Worm (Caenorhabditis elegans) whole organism, L4 larva: ENCODE data around the gene alg-1.

Experiments
- F26F4.8 ChIP-seq: fragments of 200-800 bp; sonication (Bioruptor generic); conservative IDR thresholded peaks from 2 replicates; pipeline ENCODE4 v1.3.6; 2022; ENCODE audit warnings: missing genetic modification characterization, missing compliant biosample characterization
- F37D6.2 ChIP-seq: sonication (generic microtip); optimal IDR thresholded peaks from 2 replicates; lab custom pipeline; 2016; ENCODE audit warnings: mild to moderate bottlenecking, missing genetic modification characterization, missing compliant biosample characterization
- F49E8.2 ChIP-seq: sonication (generic microtip); optimal IDR thresholded peaks from 2 replicates; lab custom pipeline; 2016; ENCODE audit warnings: missing compliant biosample characterization, mild to moderate bottlenecking, missing genetic modification characterization, borderline replicate concordance
- T20F7.1 ChIP-seq: fragments of 200-800 bp; sonication (Bioruptor generic); optimal IDR thresholded peaks from 2 replicates; lab custom pipeline; 2018; ENCODE audit warnings: mild to moderate bottlenecking, missing genetic modification characterization, missing compliant biosample characterization
- Y48G9A.11 ChIP-seq: fragments of 200-800 bp; sonication (Bioruptor generic); IDR thresholded peaks from 2 replicates; pipeline ENCODE4 v1.3.6; 2022; ENCODE audit warnings: missing genetic modification reagents, missing genetic modification characterization, missing compliant biosample characterization
- Y75B8A.6 ChIP-seq: fragments of 200-800 bp; sonication (Bioruptor generic); IDR thresholded peaks from 2 replicates; pipeline ENCODE4 v1.3.6; 2022; ENCODE audit warnings: missing genetic modification reagents, missing genetic modification characterization, missing compliant biosample characterization
- ZK337.2 ChIP-seq: fragments of 200-800 bp; sonication (Bioruptor generic); IDR thresholded peaks from 2 replicates; pipeline ENCODE4 v1.3.6; 2022; ENCODE audit warnings: missing genetic modification reagents, missing genetic modification characterization, missing compliant biosample characterization
- ZK546.5 ChIP-seq, 2 experiments: sonication (generic microtip); optimal IDR thresholded peaks; 2 replicates each; lab custom pipeline; 2017; ENCODE audit warnings: missing biosample characterization in 2 of 2, missing genetic modification characterization in 2 of 2
- aha-1 ChIP-seq: fragments of 150-350 bp; peaks from one replicate; lab custom pipeline; 2014; ENCODE audit warnings: missing biosample characterization, missing genetic modification characterization
- arid-1 ChIP-seq: fragments of 200-800 bp; sonication (Bioruptor generic); conservative IDR thresholded peaks from 2 replicates; pipeline ENCODE4 v1.3.6; 2022; ENCODE audit warnings: missing genetic modification reagents, missing genetic modification characterization, missing compliant biosample characterization
- ceh-20 ChIP-seq: fragments of 200-800 bp; sonication (Bioruptor generic); IDR thresholded peaks from 2 replicates; pipeline ENCODE4 v1.3.6; 2022; ENCODE audit warnings: missing genetic modification reagents, missing genetic modification characterization, missing compliant biosample characterization
- ceh-28 ChIP-seq: fragments of 150-350 bp; optimal IDR thresholded peaks from 2 replicates; lab custom pipeline; 2014; ENCODE audit warnings: missing biosample characterization, missing genetic modification reagents, missing genetic modification characterization
- ceh-62 ChIP-seq: sonication (generic microtip); optimal IDR thresholded peaks from 2 replicates; lab custom pipeline; 2017; ENCODE audit warnings: missing biosample characterization, missing genetic modification characterization
- ceh-82 ChIP-seq: sonication (generic microtip); optimal IDR thresholded peaks from 2 replicates; lab custom pipeline; 2017; ENCODE audit warnings: missing biosample characterization, missing genetic modification characterization
- cey-2 ChIP-seq: sonication (generic microtip); optimal IDR thresholded peaks from 3 replicates; lab custom pipeline; 2017; ENCODE audit warnings: missing genetic modification characterization, mild to moderate bottlenecking, missing compliant biosample characterization, antibody characterized with exemption, borderline replicate concordance; ENCODE audit not compliant: insufficient read depth
- ctbp-1 ChIP-seq: fragments of 200-800 bp; sonication (Bioruptor generic); IDR thresholded peaks from 2 replicates; pipeline ENCODE4 v1.3.6; 2022; ENCODE audit warnings: missing genetic modification reagents, missing genetic modification characterization, missing compliant biosample characterization
- daf-12 ChIP-seq: fragments of 150-350 bp; optimal IDR thresholded peaks from 2 replicates; lab custom pipeline; 2014; ENCODE audit warnings: missing biosample characterization, missing genetic modification reagents, missing genetic modification characterization
- daf-19 ChIP-seq: fragments of 200-800 bp; sonication (Bioruptor generic); conservative IDR thresholded peaks from 2 replicates; pipeline ENCODE4 v1.3.6; 2022; ENCODE audit warnings: missing genetic modification characterization, missing compliant biosample characterization
- daf-8 ChIP-seq: fragments of 200-800 bp; sonication (Bioruptor generic); IDR thresholded peaks from 2 replicates; pipeline ENCODE4 v1.3.6; 2022; ENCODE audit warnings: missing genetic modification characterization, missing compliant biosample characterization
- dmd-6 ChIP-seq: fragments of 200-800 bp; sonication (Bioruptor generic); IDR thresholded peaks from 2 replicates; pipeline ENCODE4 v1.3.6; 2022; ENCODE audit warnings: missing genetic modification reagents, missing genetic modification characterization, missing compliant biosample characterization
- dmd-9 ChIP-seq: fragments of 200-800 bp; sonication (Bioruptor generic); IDR thresholded peaks from 2 replicates; pipeline ENCODE4 v1.3.6; 2022; ENCODE audit warnings: missing genetic modification reagents, missing genetic modification characterization, missing compliant biosample characterization
- dpl-1 ChIP-seq: fragments of 150-350 bp; optimal IDR thresholded peaks from 2 replicates; lab custom pipeline; 2014; ENCODE audit warnings: missing biosample characterization, missing genetic modification reagents, missing genetic modification characterization
- duxl-1 ChIP-seq: sonication (generic microtip); optimal IDR thresholded peaks from 2 replicates; lab custom pipeline; 2016; ENCODE audit warnings: mild to moderate bottlenecking, missing genetic modification characterization, moderate library complexity, missing compliant biosample characterization; ENCODE audit not compliant: poor library complexity
- dve-1 ChIP-seq: sonication (generic microtip); optimal IDR thresholded peaks from 2 replicates; lab custom pipeline; 2017; ENCODE audit warnings: antibody characterized with exemption, mild to moderate bottlenecking, missing genetic modification characterization, missing compliant biosample characterization; ENCODE audit not compliant: insufficient read depth
- egl-27 ChIP-seq: sonication (generic microtip); optimal IDR thresholded peaks from 3 replicates; lab custom pipeline; 2017; ENCODE audit warnings: missing biosample characterization, missing genetic modification reagents, missing genetic modification characterization
- fkh-10 ChIP-seq: fragments of 150-350 bp; optimal IDR thresholded peaks from 2 replicates; lab custom pipeline; 2014; ENCODE audit warnings: missing biosample characterization, missing genetic modification reagents, missing genetic modification characterization
- fos-1 ChIP-seq: fragments of 150-350 bp; optimal IDR thresholded peaks from 2 replicates; lab custom pipeline; 2014; ENCODE audit warnings: missing biosample characterization, missing genetic modification characterization
- hmg-1.1 ChIP-seq: fragments of 200-800 bp; sonication (Bioruptor generic); IDR thresholded peaks from 2 replicates; pipeline ENCODE4 v1.3.6; 2022; ENCODE audit warnings: missing genetic modification reagents, missing genetic modification characterization, missing compliant biosample characterization
- jun-1 ChIP-seq: fragments of 150-350 bp; optimal IDR thresholded peaks from 2 replicates; lab custom pipeline; 2014; ENCODE audit warnings: missing biosample characterization, missing genetic modification reagents, missing genetic modification characterization
- lim-7 ChIP-seq: fragments of 200-800 bp; sonication (Bioruptor generic); IDR thresholded peaks from 2 replicates; pipeline ENCODE4 v1.3.6; 2022; ENCODE audit warnings: missing genetic modification characterization, missing compliant biosample characterization
- lin-29 ChIP-seq: fragments of 200-800 bp; sonication (Bioruptor generic); IDR thresholded peaks from 2 replicates; pipeline ENCODE4 v1.3.6; 2022; ENCODE audit warnings: missing genetic modification reagents, missing genetic modification characterization, missing compliant biosample characterization
- lin-38 ChIP-seq: fragments of 200-800 bp; sonication (Bioruptor generic); IDR thresholded peaks from 2 replicates; pipeline ENCODE4 v1.3.6; 2022; ENCODE audit warnings: missing genetic modification reagents, missing genetic modification characterization, missing compliant biosample characterization
- madf-9 ChIP-seq: fragments of 200-800 bp; sonication (Bioruptor generic); conservative IDR thresholded peaks from 2 replicates; pipeline ENCODE4 v1.3.6; 2022; ENCODE audit warnings: missing genetic modification reagents, missing genetic modification characterization, missing compliant biosample characterization
- mep-1 ChIP-seq: fragments of 150-350 bp; sonication (generic microtip); optimal IDR thresholded peaks from 3 replicates; lab custom pipeline; 2014; ENCODE audit warnings: missing biosample characterization, missing genetic modification characterization
- mxl-3 ChIP-seq: fragments of 200-800 bp; sonication (Bioruptor generic); optimal IDR thresholded peaks from 2 replicates; lab custom pipeline; 2018; ENCODE audit warnings: mild to moderate bottlenecking, missing genetic modification characterization, missing compliant biosample characterization
- nhr-10 ChIP-seq: fragments of 150-350 bp; optimal IDR thresholded peaks from 2 replicates; lab custom pipeline; 2014; ENCODE audit warnings: missing biosample characterization, missing genetic modification characterization
- nhr-11 ChIP-seq: fragments of 150-350 bp; optimal IDR thresholded peaks from 2 replicates; lab custom pipeline; 2014; ENCODE audit warnings: missing biosample characterization, missing genetic modification characterization
- nhr-111 ChIP-seq: fragments of 200-800 bp; sonication (Bioruptor generic); optimal IDR thresholded peaks from 2 replicates; lab custom pipeline; 2018; ENCODE audit warnings: mild to moderate bottlenecking, missing genetic modification characterization, missing compliant biosample characterization
- nhr-25 ChIP-seq: sonication (generic microtip); optimal IDR thresholded peaks from 2 replicates; lab custom pipeline; 2017; ENCODE audit warnings: missing genetic modification characterization, mild to moderate bottlenecking, missing compliant biosample characterization, antibody characterized with exemption, moderate library complexity, borderline replicate concordance; ENCODE audit not compliant: insufficient read depth
- nhr-28 ChIP-seq: fragments of 150-350 bp; optimal IDR thresholded peaks from 2 replicates; lab custom pipeline; 2014; ENCODE audit warnings: missing biosample characterization, missing genetic modification characterization
- nhr-48 ChIP-seq: sonication (generic microtip); optimal IDR thresholded peaks from 2 replicates; lab custom pipeline; 2016; ENCODE audit warnings: mild to moderate bottlenecking, missing genetic modification characterization, missing compliant biosample characterization
- nhr-6 ChIP-seq: fragments of 150-350 bp; optimal IDR thresholded peaks from 2 replicates; lab custom pipeline; 2014; ENCODE audit warnings: missing biosample characterization, missing genetic modification characterization
- saeg-2 ChIP-seq: fragments of 200-800 bp; sonication (Bioruptor generic); IDR thresholded peaks from 2 replicates; pipeline ENCODE4 v1.3.6; 2022; ENCODE audit warnings: missing genetic modification reagents, missing genetic modification characterization, missing compliant biosample characterization
- set-16 ChIP-seq: fragments of 200-800 bp; sonication (Bioruptor generic); IDR thresholded peaks from 2 replicates; pipeline ENCODE4 v1.3.6; 2022; ENCODE audit warnings: missing genetic modification reagents, missing genetic modification characterization, missing compliant biosample characterization
- skn-1 ChIP-seq: fragments of 150-350 bp; optimal IDR thresholded peaks from 2 replicates; lab custom pipeline; 2014; ENCODE audit warnings: missing biosample characterization, missing genetic modification characterization
- snpc-1.2 ChIP-seq: fragments of 200-800 bp; sonication (Bioruptor generic); IDR thresholded peaks from 2 replicates; pipeline ENCODE4 v1.3.6; 2022; ENCODE audit warnings: missing genetic modification reagents, missing genetic modification characterization, missing compliant biosample characterization
- spr-1 ChIP-seq: sonication (generic microtip); optimal IDR thresholded peaks from 2 replicates; lab custom pipeline; 2016; ENCODE audit warnings: mild to moderate bottlenecking, missing genetic modification characterization, missing compliant biosample characterization
- zfp-2 ChIP-seq: sonication (generic microtip); optimal IDR thresholded peaks from 2 replicates; lab custom pipeline; 2016; ENCODE audit warnings: mild to moderate bottlenecking, missing genetic modification characterization, missing compliant biosample characterization
- ztf-7 ChIP-seq: fragments of 150-350 bp; optimal IDR thresholded peaks from 2 replicates; lab custom pipeline; 2014; ENCODE audit warnings: missing biosample characterization, missing genetic modification characterization

alg-1 gene

DNA sequence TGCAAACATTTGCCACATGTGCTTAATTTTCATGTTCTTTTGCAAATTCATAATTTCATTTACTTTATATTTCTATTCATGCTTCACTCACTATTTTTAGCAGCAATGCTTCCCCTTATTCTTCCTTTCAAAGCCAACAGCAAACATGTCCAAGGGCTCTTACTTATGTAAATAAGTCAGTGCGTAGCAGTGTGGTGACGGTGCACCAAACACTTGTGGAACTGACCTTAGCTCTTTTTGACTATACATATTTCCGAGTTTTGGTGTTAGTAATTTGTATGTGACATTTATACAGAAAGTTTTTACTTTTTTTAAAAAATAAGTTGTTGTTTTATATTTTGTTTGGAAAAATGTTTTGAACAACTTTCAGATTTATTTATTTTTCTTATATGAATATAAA, 3.8 kb upstream of the alg-1 start:
- no peak for TF ChIP-seq skn-1
- peak; percentile 95 for TF ChIP-seq aha-1 (tag; lab: Kevin White, UChicago)

DNA sequence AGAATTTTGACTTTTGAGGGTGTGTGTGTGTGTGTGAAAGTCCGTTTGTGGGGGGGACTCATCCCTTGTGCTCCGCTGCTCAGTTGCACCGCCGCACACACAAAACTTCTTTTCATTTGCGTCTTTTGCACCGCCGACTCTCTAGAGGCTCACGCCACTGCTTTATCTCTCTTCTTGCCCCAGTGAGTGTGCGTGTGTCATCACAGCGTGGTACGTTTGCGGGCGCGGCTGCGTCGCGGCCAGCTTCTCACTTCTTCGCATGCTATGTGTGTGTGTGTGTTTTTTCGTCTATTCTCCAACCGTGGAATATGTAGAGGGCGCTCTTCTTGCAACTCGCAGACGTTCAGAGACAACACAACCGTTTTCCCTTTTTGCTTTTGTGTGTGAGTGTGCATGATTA, 3.4 kb upstream of the alg-1 start:
- no peak; the same call in 1 of the 2 replicates for TF ChIP-seq ZK337.2 (GFP tag; lab: Robert Waterston, UW)
- no peak for TF ChIP-seq lin-29
- TF ChIP-seq Y75B8A.6 (GFP tag; lab: Robert Waterston, UW), result no peak
- peak; percentile 73 for TF ChIP-seq mep-1 (tag; lab: Kevin White, UChicago)
- TF ChIP-seq daf-19 (GFP tag; lab: Robert Waterston, UW), result no peak
- TF ChIP-seq ceh-82, result no peak
- TF ChIP-seq F26F4.8 (GFP tag; lab: Robert Waterston, UW), result no peak
- peak; percentile 39 for TF ChIP-seq dmd-6
- TF ChIP-seq mxl-3 (GFP tag; lab: Kevin White, UChicago), result peak; percentile 81
- TF ChIP-seq jun-1, result no peak
- TF ChIP-seq dmd-9 (GFP tag; lab: Robert Waterston, UW), result no peak
- no peak for TF ChIP-seq lim-7 (GFP tag; lab: Robert Waterston, UW)
- peak; percentile 64 for TF ChIP-seq nhr-6 (tag; lab: Kevin White, UChicago)
- TF ChIP-seq dpl-1 (GFP tag; lab: Kevin White, UChicago), result peak; percentile 0
- TF ChIP-seq nhr-25 (tag; lab: Kevin White, UChicago), result no peak
- no peak for TF ChIP-seq ceh-62
- peak; percentile 69 for TF ChIP-seq F37D6.2 (tag; lab: Kevin White, UChicago)
- TF ChIP-seq F49E8.2 (tag; lab: Kevin White, UChicago), result no peak
- no peak for TF ChIP-seq ztf-7
- no peak for TF ChIP-seq daf-8 (GFP tag; lab: Robert Waterston, UW)
- peak; percentile 9 for TF ChIP-seq duxl-1 (tag; lab: Kevin White, UChicago)
- 0 out of 2 replicates have a peak, but pooled peaks have one; percentile 31 for TF ChIP-seq arid-1 (GFP tag; lab: Robert Waterston, UW)
- TF ChIP-seq zfp-2, result no peak
- no peak for TF ChIP-seq skn-1
- peak; percentile 39 for TF ChIP-seq nhr-28 (tag; lab: Kevin White, UChicago)
- TF ChIP-seq ceh-20, result peak; percentile 74
- peak; percentile 40; the same call in 1 of the 2 replicates for TF ChIP-seq madf-9 (GFP tag; lab: Robert Waterston, UW)
- TF ChIP-seq ceh-28, result no peak
- TF ChIP-seq cey-2, result no peak
- TF ChIP-seq set-16, result peak; percentile 64
- no peak for TF ChIP-seq T20F7.1
- TF ChIP-seq dve-1 (tag; lab: Kevin White, UChicago), result peak; percentile 45
- TF ChIP-seq snpc-1.2 (GFP tag; lab: Robert Waterston, UW), result no peak
- no peak for TF ChIP-seq nhr-111 (GFP tag; lab: Kevin White, UChicago)
- TF ChIP-seq nhr-11 (tag; lab: Kevin White, UChicago), result peak; percentile 62
- TF ChIP-seq lin-38, result no peak
- no peak for TF ChIP-seq daf-12 (tag; lab: Kevin White, UChicago)
- peak; percentile 68 for TF ChIP-seq fkh-10 (GFP tag; lab: Kevin White, UChicago)
- no peak for TF ChIP-seq ZK546.5 (tag; optimal IDR thresholded peaks at IDR 0.05; lab: Kevin White, UChicago)
- peak; percentile 28 for TF ChIP-seq nhr-48 (tag; lab: Kevin White, UChicago)
- TF ChIP-seq aha-1 (tag; lab: Kevin White, UChicago), result no peak
- no peak for TF ChIP-seq spr-1 (tag; lab: Kevin White, UChicago)
- TF ChIP-seq Y48G9A.11 (GFP tag; lab: Robert Waterston, UW), result no peak
- no peak for TF ChIP-seq egl-27 (tag; lab: Kevin White, UChicago)
- TF ChIP-seq saeg-2 (GFP tag; lab: Robert Waterston, UW), result 0 out of 2 replicates have a peak, but pooled peaks have one; percentile 45
- TF ChIP-seq hmg-1.1 (GFP tag; lab: Robert Waterston, UW), result peak; percentile 90
- peak; percentile 81; the same call in 1 of the 2 replicates for TF ChIP-seq ctbp-1
- no peak for TF ChIP-seq fos-1 (tag; lab: Kevin White, UChicago)
- TF ChIP-seq nhr-10 (tag; lab: Kevin White, UChicago), result no peak
